Worm (Caenorhabditis elegans) whole organism, midembryonic: ENCODE measurements around the gene cpz-2.

Experiments used
- T22C8.4 ChIP-seq: fragments of 200-800 bp; sonication (Bioruptor generic); IDR thresholded peaks from 2 replicates; pipeline ENCODE4 v1.3.6; 2022; ENCODE audit warnings: missing genetic modification characterization, missing compliant biosample characterization
- flt-1 ChIP-seq: fragments of 200-800 bp; sonication (Bioruptor generic); IDR thresholded peaks from 2 replicates; pipeline ENCODE4 v1.3.6; 2022; ENCODE audit warnings: missing genetic modification characterization, missing compliant biosample characterization
- med-1 ChIP-seq: sonication (generic microtip); optimal IDR thresholded peaks from 2 replicates; lab custom pipeline; 2017; ENCODE audit warnings: missing genetic modification characterization, mild to moderate bottlenecking, missing compliant biosample characterization, antibody characterized with exemption, missing genetic modification reagents; ENCODE audit not compliant: insufficient read depth
- ref-1 ChIP-seq: fragments of 200-800 bp; sonication (Bioruptor generic); conservative IDR thresholded peaks from 2 replicates; pipeline ENCODE4 v1.3.6; 2022; ENCODE audit warnings: missing genetic modification reagents, missing genetic modification characterization, missing compliant biosample characterization
- tab-1 ChIP-seq: fragments of 200-800 bp; sonication (Bioruptor generic); IDR thresholded peaks from 2 replicates; pipeline ENCODE4 v1.3.6; 2022; ENCODE audit warnings: missing genetic modification characterization, missing compliant biosample characterization
- ztf-29 ChIP-seq: fragments of 200-800 bp; sonication (Bioruptor generic); IDR thresholded peaks from 2 replicates; pipeline ENCODE4 v1.3.6; 2022; ENCODE audit warnings: missing genetic modification reagents, missing genetic modification characterization, missing compliant biosample characterization

- TF ChIP-seq ref-1 (GFP tag; lab: Robert Waterston, UW) (no peak), med-1 (GFP tag; lab: Kevin White, UChicago) (no peak), flt-1 (GFP tag; lab: Robert Waterston, UW) (no peak), ztf-29 (GFP tag; lab: Robert Waterston, UW) (no peak), T22C8.4 (GFP tag; lab: Robert Waterston, UW) (no peak), tab-1 (no peak)
These were observed 22.0 kb upstream of the cpz-2 start, which contains the start of gene F32H5.3 for ce11 chrV:13358823-13359592.
